Worm (Caenorhabditis elegans): Measurements from ENCODE around the gene B0252.3.

The B0252.3 gene

ce11 chrII:6926488-6926887 lies 18.9 kb upstream of the B0252.3 start (continued):
- TF ChIP-seq pha-4 (GFP tag; IDR thresholded peaks at IDR 0.05) (peak; percentile 76; the same call in 1 of the 2 replicates), pha-4 (tag; optimal IDR thresholded peaks at IDR 0.05) (peak; percentile 30), tra-1 (GFP tag; IDR thresholded peaks at IDR 0.05) (peak; percentile 82), mep-1 (tag; optimal IDR thresholded peaks at IDR 0.05) (peak; percentile 91), skn-1 (tag; optimal IDR thresholded peaks at IDR 0.05) (no peak), dmd-8 (GFP tag; IDR thresholded peaks at IDR 0.05) (no peak), nhr-48 (tag; optimal IDR thresholded peaks at IDR 0.05) (peak; percentile 75), duxl-1 (tag; optimal IDR thresholded peaks at IDR 0.05; ENCODE audit: poor library complexity) (no peak), dve-1 (tag; optimal IDR thresholded peaks at IDR 0.05; ENCODE audit: insufficient read depth) (peak; percentile 93), spr-1 (tag; optimal IDR thresholded peaks at IDR 0.05) (peak; percentile 0), mxl-2 (GFP tag; conservative IDR thresholded peaks at IDR 0.05) (no peak)

ce11 chrII:6926054-6926453 lies 18.5 kb upstream of the B0252.3 start:
- TF ChIP-seq duxl-1 (tag; optimal IDR thresholded peaks at IDR 0.05; ENCODE audit: poor library complexity) (no peak), mes-2 (tag; optimal IDR thresholded peaks at IDR 0.05; ENCODE audit: poor library complexity, severe bottlenecking) (no peak), nhr-102 (tag; optimal IDR thresholded peaks at IDR 0.05) (no peak), nhr-237 (tag; optimal IDR thresholded peaks at IDR 0.05) (no peak), madf-9 (GFP tag; conservative IDR thresholded peaks at IDR 0.05) (peak; percentile 81), nhr-10 (tag; optimal IDR thresholded peaks at IDR 0.05) (no peak), ceh-82 (tag; optimal IDR thresholded peaks at IDR 0.05) (no peak), F44E2.7 (GFP tag; IDR thresholded peaks at IDR 0.05) (no peak)

ce11 chrII:6923792-6924191 lies 16.2 kb upstream of the B0252.3 start:
- no peak for TF ChIP-seq T26A8.4 (GFP tag; IDR thresholded peaks at IDR 0.05)
- TF ChIP-seq spr-1 (tag; optimal IDR thresholded peaks at IDR 0.05), result no peak
- TF ChIP-seq ZK546.5 (tag; optimal IDR thresholded peaks at IDR 0.05), result no peak
- no peak for TF ChIP-seq zag-1 (tag; optimal IDR thresholded peaks at IDR 0.05)
- no peak for TF ChIP-seq spr-3 (GFP tag; optimal IDR thresholded peaks at IDR 0.05)
- TF ChIP-seq tra-1 (GFP tag; IDR thresholded peaks at IDR 0.05), result no peak
- no peak for TF ChIP-seq nhr-25 (tag; optimal IDR thresholded peaks at IDR 0.05; ENCODE audit: borderline replicate concordance, insufficient read depth)
- TF ChIP-seq snpc-4 (tag; optimal IDR thresholded peaks at IDR 0.05), result no peak
- no peak for TF ChIP-seq cey-2 (tag; optimal IDR thresholded peaks at IDR 0.05; ENCODE audit: borderline replicate concordance, insufficient read depth)
- TF ChIP-seq unc-62 (GFP tag; optimal IDR thresholded peaks at IDR 0.05 in 1 of 2), result no peak
- TF ChIP-seq unc-62 (tag; optimal IDR thresholded peaks at IDR 0.05), result no peak
- TF ChIP-seq ama-1 (optimal IDR thresholded peaks at IDR 0.05), result no peak
- TF ChIP-seq dmd-8 (GFP tag; IDR thresholded peaks at IDR 0.05), result no peak
- no peak for TF ChIP-seq egl-27 (tag; optimal IDR thresholded peaks at IDR 0.05)
- TF ChIP-seq daf-16 (GFP tag; optimal IDR thresholded peaks at IDR 0.05), result no peak
- TF ChIP-seq daf-16 (tag; optimal IDR thresholded peaks at IDR 0.05), result no peak
- TF ChIP-seq mxl-3 (GFP tag; optimal IDR thresholded peaks at IDR 0.05), result no peak
- no peak for TF ChIP-seq ceh-32 (tag; optimal IDR thresholded peaks at IDR 0.05; ENCODE audit: poor library complexity)
- TF ChIP-seq egl-43 (GFP tag; IDR thresholded peaks at IDR 0.05), result no peak
- no peak for TF ChIP-seq nhr-77 (tag; optimal IDR thresholded peaks at IDR 0.05)

DNA sequence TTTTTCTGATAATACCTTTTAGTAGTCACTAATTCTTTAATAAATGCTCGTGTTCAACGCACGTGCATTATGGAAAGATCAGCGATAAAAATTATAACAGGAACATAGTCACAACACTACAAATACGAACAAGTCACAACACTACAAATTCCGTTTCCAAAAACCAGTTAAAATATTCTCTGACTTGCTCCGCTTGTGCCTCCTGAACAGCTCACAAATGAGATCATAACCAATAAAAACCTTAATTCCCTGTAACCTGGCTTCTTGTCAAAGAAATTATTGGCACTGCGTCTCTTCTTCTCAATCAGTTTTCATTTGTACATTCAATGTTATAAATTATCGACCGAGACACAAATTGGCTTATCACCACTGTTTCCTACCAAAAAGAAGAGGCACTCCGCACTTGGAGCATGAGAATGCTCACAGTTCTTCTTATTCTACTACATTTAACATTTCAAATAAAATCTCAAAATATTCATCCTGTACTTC lies 11.8 kb upstream of the B0252.3 start, which contains the start of gene B0252.1:
Gene B0252.1, plus strand, starts transcription at position 318 of the 489 bp plus-strand sequence.
- TF ChIP-seq daf-16 (GFP tag; optimal IDR thresholded peaks at IDR 0.05) (no peak), daf-16 (tag; optimal IDR thresholded peaks at IDR 0.05) (peak; percentile 25), mdl-1 (tag; optimal IDR thresholded peaks at IDR 0.05) (no peak), nhr-77 (tag; optimal IDR thresholded peaks at IDR 0.05) (peak; percentile 27), ZK337.2 (GFP tag; IDR thresholded peaks at IDR 0.05) (no peak), zfp-3 (GFP tag; conservative IDR thresholded peaks at IDR 0.05) (no peak), hif-1 (tag; optimal IDR thresholded peaks at IDR 0.05) (no peak), hlh-11 (tag; optimal IDR thresholded peaks at IDR 0.05) (peak; percentile 68), hlh-30 (tag; optimal IDR thresholded peaks at IDR 0.05; ENCODE audit: insufficient read depth) (no peak), nhr-6 (tag; optimal IDR thresholded peaks at IDR 0.05) (no peak), nhr-76 (tag; optimal IDR thresholded peaks at IDR 0.05) (no peak), mep-1 (tag; optimal IDR thresholded peaks at IDR 0.05) (no peak), daf-8 (GFP tag; IDR thresholded peaks at IDR 0.05) (no peak), unc-130 (GFP tag; optimal IDR thresholded peaks at IDR 0.05) (no peak), dmd-6 (GFP tag; IDR thresholded peaks at IDR 0.05) (peak; percentile 30; the same call in 1 of the 2 replicates), T26A8.4 (GFP tag; IDR thresholded peaks at IDR 0.05) (no peak), Y48G9A.11 (GFP tag; IDR thresholded peaks at IDR 0.05) (no peak)
